Fruit fly (Drosophila melanogaster) whole organism, pupa: Measurements from ENCODE around the gene CG6659.
A peak's percentile ranks its signal among the peaks of the same experiment; 100 is the strongest.

Experiments used
- CG10348 ChIP-seq: fragments of 200-800 bp; sonication (Bioruptor generic); IDR thresholded peaks from 2 replicates; pipeline ENCODE4 v1.3.6; 2022; ENCODE audit warnings: missing biosample characterization, missing genetic modification characterization
- CG12605 ChIP-seq: fragments of 200-800 bp; sonication (Bioruptor generic); IDR thresholded peaks from 2 replicates; pipeline ENCODE4 v1.3.6; 2022; ENCODE audit warnings: missing biosample characterization, missing genetic modification characterization
- CG13204 ChIP-seq: fragments of 200-800 bp; sonication (Bioruptor generic); optimal IDR thresholded peaks from 2 replicates; lab custom pipeline; 2018; ENCODE audit warnings: missing biosample characterization, mild to moderate bottlenecking, missing genetic modification characterization, moderate library complexity
- CG14655 ChIP-seq: fragments of 200-800 bp; sonication (Bioruptor generic); optimal IDR thresholded peaks from 3 replicates; lab custom pipeline; 2017; ENCODE audit warnings: mild to moderate bottlenecking, missing biosample characterization, missing genetic modification reagents, missing genetic modification characterization
- CG15710 ChIP-seq: fragments of 200-800 bp; sonication (Bioruptor generic); optimal IDR thresholded peaks from 2 replicates; lab custom pipeline; 2018; ENCODE audit warnings: missing biosample characterization, mild to moderate bottlenecking, missing genetic modification characterization, moderate library complexity
- CG17806 ChIP-seq: fragments of 200-800 bp; sonication (Bioruptor generic); optimal IDR thresholded peaks from 2 replicates; lab custom pipeline; 2018; ENCODE audit warnings: missing biosample characterization, mild to moderate bottlenecking, missing genetic modification characterization, moderate library complexity
- CG32121 ChIP-seq: fragments of 200-800 bp; sonication (Bioruptor generic); IDR thresholded peaks from 2 replicates; pipeline ENCODE4 v1.3.6; 2022; ENCODE audit warnings: missing biosample characterization, missing genetic modification characterization
- CG34367 ChIP-seq: fragments of 200-800 bp; sonication (Bioruptor generic); optimal IDR thresholded peaks from 2 replicates; lab custom pipeline; 2018; ENCODE audit warnings: missing biosample characterization, mild to moderate bottlenecking, missing genetic modification characterization
- CG4496 ChIP-seq: fragments of 200-800 bp; sonication (Bioruptor generic); IDR thresholded peaks from 3 replicates; pipeline ENCODE4 v1.3.6; 2022; ENCODE audit warnings: missing biosample characterization, missing genetic modification characterization
- CG8159 ChIP-seq: fragments of 200-800 bp; sonication (Bioruptor generic); optimal IDR thresholded peaks from 3 replicates; lab custom pipeline; 2018; ENCODE audit warnings: missing biosample characterization, mild to moderate bottlenecking, missing genetic modification characterization, moderate library complexity
- CG8301 ChIP-seq: fragments of 200-800 bp; sonication (Bioruptor generic); optimal IDR thresholded peaks from 2 replicates; lab custom pipeline; 2018; ENCODE audit warnings: missing biosample characterization, mild to moderate bottlenecking, missing genetic modification characterization
- CG9948 ChIP-seq: fragments of 200-800 bp; sonication (Bioruptor generic); optimal IDR thresholded peaks from 2 replicates; lab custom pipeline; 2018; ENCODE audit warnings: missing biosample characterization, mild to moderate bottlenecking, missing genetic modification characterization, moderate library complexity
- D1 ChIP-seq: fragments of 200-800 bp; sonication (Bioruptor generic); optimal IDR thresholded peaks from 2 replicates; lab custom pipeline; 2018; ENCODE audit warnings: missing biosample characterization, mild to moderate bottlenecking, missing genetic modification characterization, moderate library complexity
- EcR ChIP-seq: fragments of 200-800 bp; sonication (Bioruptor generic); optimal IDR thresholded peaks from 3 replicates; lab custom pipeline; 2019; ENCODE audit warnings: missing biosample characterization, missing genetic modification characterization, mild to moderate bottlenecking, moderate library complexity, missing genetic modification reagents
- Ets98B ChIP-seq: fragments of 200-800 bp; sonication (Bioruptor generic); IDR thresholded peaks from 2 replicates; pipeline ENCODE4 v1.3.6; 2022; ENCODE audit warnings: missing biosample characterization, missing genetic modification characterization
- Pif1A ChIP-seq: fragments of 200-800 bp; sonication (Bioruptor generic); optimal IDR thresholded peaks from 3 replicates; lab custom pipeline; 2016; ENCODE audit warnings: missing biosample characterization, missing genetic modification characterization
- Pif1B ChIP-seq: fragments of 200-800 bp; sonication (Bioruptor generic); optimal IDR thresholded peaks from 3 replicates; lab custom pipeline; 2016; ENCODE audit warnings: missing biosample characterization, missing genetic modification characterization
- Snoo ChIP-seq: fragments of 200-800 bp; sonication (Bioruptor generic); optimal IDR thresholded peaks from 3 replicates; lab custom pipeline; 2017; ENCODE audit warnings: missing biosample characterization, mild to moderate bottlenecking, missing genetic modification characterization, inconsistent platforms
- fd96Ca ChIP-seq: fragments of 200-800 bp; sonication (Bioruptor generic); IDR thresholded peaks from 3 replicates; pipeline ENCODE4 v1.3.6; 2022; ENCODE audit warnings: missing biosample characterization, missing genetic modification characterization
- gl ChIP-seq: fragments of 200-800 bp; sonication (Bioruptor generic); optimal IDR thresholded peaks from 2 replicates; lab custom pipeline; 2018; ENCODE audit warnings: missing biosample characterization, mild to moderate bottlenecking, missing genetic modification characterization
- rn ChIP-seq: fragments of 200-800 bp; sonication (Bioruptor generic); IDR thresholded peaks from 2 replicates; pipeline ENCODE4 v1.3.6; 2022; ENCODE audit warnings: missing biosample characterization, missing genetic modification characterization

The CG6659 gene

dm6 chrX:18657012-18657411 lies at the start of gene CG6659:
TSS of gene CG6659 (minus strand) at chrX:18657286.
- TF ChIP-seq CG12605 (GFP tag; lab: Robert Waterston, UW) (no peak), CG4496 (GFP tag; lab: Robert Waterston, UW) (no peak), Pif1B (GFP tag; lab: Kevin White, UChicago) (no peak), CG8159 (no peak), CG8301 (tag; lab: Kevin White, UChicago) (no peak), rn (GFP tag; lab: Robert Waterston, UW) (no peak), CG15710 (tag; lab: Kevin White, UChicago) (no peak), D1 (no peak), CG34367 (tag; lab: Kevin White, UChicago) (no peak), CG13204 (no peak), CG14655 (GFP tag; lab: Kevin White, UChicago) (no peak), CG10348 (GFP tag; lab: Robert Waterston, UW) (no peak), CG32121 (GFP tag; lab: Robert Waterston, UW) (no peak), Pif1A (GFP tag; lab: Kevin White, UChicago) (no peak), EcR (GFP tag; lab: Kevin White, UChicago) (no peak), CG17806 (tag; lab: Kevin White, UChicago) (no peak)

DNA sequence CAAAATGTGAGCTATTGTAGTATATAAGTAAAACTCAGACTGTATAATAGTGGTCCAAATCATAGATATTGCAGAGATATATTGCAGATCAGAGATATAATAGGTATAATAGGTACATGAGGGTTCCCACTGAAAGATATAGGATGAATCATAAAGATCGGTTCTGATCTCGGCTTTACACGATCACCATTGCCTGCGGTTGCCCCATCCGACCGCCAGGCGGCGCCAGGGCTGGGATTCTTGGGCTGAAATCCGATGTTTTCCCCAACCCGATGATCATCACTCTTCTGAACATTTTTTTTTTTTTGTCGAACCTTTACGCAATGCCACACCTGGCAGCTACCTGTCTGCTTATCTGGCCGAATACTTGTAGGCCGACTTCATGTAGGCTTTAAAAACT lies 46.8 kb upstream of the CG6659 start:
- peak; percentile 28 for TF ChIP-seq D1
- TF ChIP-seq CG14655 (GFP tag; lab: Kevin White, UChicago), result no peak

DNA sequence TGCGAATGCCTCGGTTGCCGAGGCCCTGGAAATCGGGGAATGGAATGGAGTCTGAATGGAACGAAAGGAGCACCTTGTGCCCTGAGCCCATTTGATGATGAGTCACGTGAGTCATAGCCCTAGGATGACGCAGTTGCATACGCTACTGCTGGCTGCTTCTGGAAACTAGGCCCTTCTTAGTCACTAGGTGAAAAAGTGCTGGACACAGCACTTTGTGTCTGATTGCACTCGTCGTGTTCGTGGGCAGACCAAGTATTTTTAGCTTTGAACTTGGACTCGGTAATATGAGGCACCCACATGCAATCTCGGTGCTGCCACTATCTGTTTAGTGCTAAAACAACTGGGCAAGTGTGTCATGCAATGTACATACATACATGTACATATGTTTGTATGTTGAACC lies 45.2 kb upstream of the CG6659 start:
- TF ChIP-seq CG12605 (GFP tag; lab: Robert Waterston, UW) (no peak), CG32121 (GFP tag; lab: Robert Waterston, UW) (no peak), CG17806 (tag; lab: Kevin White, UChicago) (no peak), Snoo (no peak), Ets98B (GFP tag; lab: Robert Waterston, UW) (no peak), rn (GFP tag; lab: Robert Waterston, UW) (no peak), CG4496 (GFP tag; lab: Robert Waterston, UW) (no peak), CG34367 (tag; lab: Kevin White, UChicago) (no peak), CG14655 (GFP tag; lab: Kevin White, UChicago) (no peak), CG13204 (no peak), gl (no peak), Pif1B (GFP tag; lab: Kevin White, UChicago) (no peak), D1 (no peak), CG10348 (GFP tag; lab: Robert Waterston, UW) (no peak), EcR (GFP tag; lab: Kevin White, UChicago) (no peak)

DNA sequence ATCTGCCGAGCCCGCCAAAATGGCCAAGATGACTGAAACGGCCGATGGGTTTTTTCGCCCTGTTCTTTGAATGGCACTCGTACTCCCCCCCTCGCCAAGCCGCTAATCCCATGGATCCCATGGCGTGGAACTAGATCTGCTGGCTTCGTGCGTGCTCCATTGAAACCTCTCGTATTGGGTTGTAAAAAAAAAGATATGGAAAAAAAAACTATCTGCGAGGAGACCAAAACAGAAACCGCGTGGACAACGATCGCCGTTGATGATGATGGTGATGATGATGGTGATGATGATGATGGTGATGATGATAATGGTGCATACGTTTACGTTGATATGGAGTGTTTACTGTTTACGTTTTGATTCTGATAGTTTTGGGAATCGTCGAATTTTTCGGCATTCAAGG lies 44.7 kb upstream of the CG6659 start:
- TF ChIP-seq CG4496 (GFP tag; lab: Robert Waterston, UW), result no peak
- TF ChIP-seq fd96Ca (GFP tag; lab: Robert Waterston, UW), result no peak
- no peak for TF ChIP-seq CG15710 (tag; lab: Kevin White, UChicago)
- no peak for TF ChIP-seq gl
- no peak for TF ChIP-seq CG32121 (GFP tag; lab: Robert Waterston, UW)
- peak; percentile 2 for TF ChIP-seq CG8159
- TF ChIP-seq Pif1A (GFP tag; lab: Kevin White, UChicago), result no peak
- TF ChIP-seq CG17806 (tag; lab: Kevin White, UChicago), result no peak
- no peak for TF ChIP-seq Pif1B (GFP tag; lab: Kevin White, UChicago)
- TF ChIP-seq EcR (GFP tag; lab: Kevin White, UChicago), result peak; percentile 82
- no peak for TF ChIP-seq rn (GFP tag; lab: Robert Waterston, UW)
- no peak for TF ChIP-seq CG12605 (GFP tag; lab: Robert Waterston, UW)
- TF ChIP-seq CG10348 (GFP tag; lab: Robert Waterston, UW), result no peak
- TF ChIP-seq CG14655 (GFP tag; lab: Kevin White, UChicago), result no peak
- no peak for TF ChIP-seq CG13204
- no peak for TF ChIP-seq CG9948 (tag; lab: Kevin White, UChicago)
- TF ChIP-seq CG34367 (tag; lab: Kevin White, UChicago), result peak; percentile 6
- TF ChIP-seq Ets98B (GFP tag; lab: Robert Waterston, UW), result no peak
- TF ChIP-seq Snoo, result no peak

- TF ChIP-seq EcR (GFP tag; lab: Kevin White, UChicago) (peak; percentile 21), Pif1B (GFP tag; lab: Kevin White, UChicago) (no peak)
These were observed 43.5 kb upstream of the CG6659 start for dm6 chrX:18700586-18700985.

DNA sequence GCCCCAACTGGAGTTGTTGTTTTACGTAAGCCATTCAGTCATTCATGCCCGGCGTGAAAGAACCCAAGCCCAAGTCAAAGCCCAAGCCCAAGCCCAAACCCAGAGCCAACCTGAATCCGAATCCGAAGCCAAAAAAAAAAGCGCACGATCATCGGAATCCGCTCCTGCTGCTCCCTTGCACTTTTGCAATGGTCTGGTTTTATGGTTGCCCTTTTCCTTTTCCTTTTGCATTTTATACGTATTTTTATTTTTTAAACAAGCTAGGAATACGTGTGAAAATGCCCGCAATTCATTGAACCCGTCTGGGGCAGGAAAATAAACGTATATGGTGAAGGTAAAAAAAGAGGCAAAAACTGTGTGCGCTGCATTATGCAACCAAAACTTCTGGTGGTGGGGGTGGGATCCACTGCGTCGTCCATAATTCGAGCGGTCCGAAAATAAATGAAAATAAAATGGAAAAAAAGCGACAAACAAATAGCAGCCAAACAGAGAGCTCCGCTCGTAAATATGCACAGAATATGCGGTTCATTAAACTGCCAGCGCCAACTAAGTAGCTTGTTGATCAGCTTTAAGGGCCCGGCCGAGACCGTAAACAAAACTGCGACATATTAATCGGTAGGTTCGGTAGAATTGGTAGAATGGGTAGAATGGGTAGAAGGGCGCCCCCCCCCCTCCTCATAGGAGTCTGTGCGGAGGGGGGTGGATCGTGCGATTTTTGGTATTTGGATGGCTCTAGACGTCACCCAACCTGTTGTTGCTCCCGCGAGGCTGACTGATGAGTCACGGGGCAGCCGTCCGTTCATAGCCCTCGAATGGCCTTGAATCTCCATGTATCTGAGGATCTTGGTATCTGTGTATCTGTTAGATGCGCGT lies 42.4 kb upstream of the CG6659 start:
- peak; percentile 26 for TF ChIP-seq gl
- TF ChIP-seq EcR (GFP tag; lab: Kevin White, UChicago), result peak; percentile 92
- no peak for TF ChIP-seq Pif1B (GFP tag; lab: Kevin White, UChicago)
- TF ChIP-seq D1, result no peak
- no peak for TF ChIP-seq CG13204
- no peak for TF ChIP-seq Ets98B (GFP tag; lab: Robert Waterston, UW)
- TF ChIP-seq rn (GFP tag; lab: Robert Waterston, UW), result no peak
- TF ChIP-seq CG12605 (GFP tag; lab: Robert Waterston, UW), result no peak
- TF ChIP-seq fd96Ca (GFP tag; lab: Robert Waterston, UW), result no peak
- peak; percentile 28 for TF ChIP-seq CG8159
- no peak for TF ChIP-seq CG9948 (tag; lab: Kevin White, UChicago)
- TF ChIP-seq CG8301 (tag; lab: Kevin White, UChicago), result no peak
- TF ChIP-seq, all 21 proteins: peak for 3
